Worm (Caenorhabditis elegans) whole organism, young adult: ENCODE measurements around the gene C53A3.4.

Source experiments
- B0019.2 ChIP-seq: fragments of 200-800 bp; sonication (Bioruptor generic); conservative IDR thresholded peaks from 2 replicates; pipeline ENCODE4 v1.3.6; 2022; ENCODE audit warnings: missing genetic modification reagents, missing genetic modification characterization, missing compliant biosample characterization
- B0336.3 ChIP-seq: fragments of 200-800 bp; sonication (Bioruptor generic); IDR thresholded peaks from 2 replicates; pipeline ENCODE4 v1.3.6; 2022; ENCODE audit warnings: missing genetic modification characterization, missing compliant biosample characterization
- C06A6.2 ChIP-seq: fragments of 200-800 bp; sonication (Bioruptor generic); conservative IDR thresholded peaks from 2 replicates; pipeline ENCODE4 v1.3.6; 2022; ENCODE audit warnings: missing genetic modification characterization, missing compliant biosample characterization
- C17E4.6 ChIP-seq: fragments of 200-800 bp; sonication (Bioruptor generic); IDR thresholded peaks from 2 replicates; pipeline ENCODE4 v1.3.6; 2022; ENCODE audit warnings: missing genetic modification reagents, missing genetic modification characterization, missing compliant biosample characterization
- F23B12.7 ChIP-seq: sonication (generic microtip); optimal IDR thresholded peaks from 2 replicates; lab custom pipeline; 2017; ENCODE audit warnings: missing genetic modification characterization, mild to moderate bottlenecking, missing compliant biosample characterization, antibody characterized with exemption, moderate library complexity; ENCODE audit not compliant: insufficient read depth
- F33H1.4 ChIP-seq: fragments of 200-800 bp; sonication (Bioruptor generic); IDR thresholded peaks from 2 replicates; pipeline ENCODE4 v1.3.6; 2022; ENCODE audit warnings: missing genetic modification reagents, missing genetic modification characterization, missing compliant biosample characterization
- F57C9.4 ChIP-seq: sonication (generic microtip); optimal IDR thresholded peaks from 2 replicates; lab custom pipeline; 2017; ENCODE audit warnings: mild to moderate bottlenecking, missing genetic modification characterization, missing compliant biosample characterization
- K12H6.12 ChIP-seq: fragments of 200-800 bp; sonication (Bioruptor generic); optimal IDR thresholded peaks from 2 replicates; lab custom pipeline; 2018; ENCODE audit warnings: mild to moderate bottlenecking, missing genetic modification characterization, missing compliant biosample characterization
- Y56A3A.18 ChIP-seq: fragments of 200-800 bp; sonication (Bioruptor generic); IDR thresholded peaks from 2 replicates; pipeline ENCODE4 v1.3.6; 2022; ENCODE audit warnings: missing genetic modification reagents, missing genetic modification characterization, missing compliant biosample characterization
- akir-1 ChIP-seq: fragments of 200-800 bp; sonication (Bioruptor generic); optimal IDR thresholded peaks from 2 replicates; lab custom pipeline; 2018; ENCODE audit warnings: mild to moderate bottlenecking, missing genetic modification characterization, moderate library complexity, missing compliant biosample characterization
- attf-5 ChIP-seq: fragments of 200-800 bp; sonication (Bioruptor generic); optimal IDR thresholded peaks from 2 replicates; lab custom pipeline; 2018; ENCODE audit warnings: mild to moderate bottlenecking, missing genetic modification characterization, missing compliant biosample characterization
- cebp-1 ChIP-seq, 2 experiments: fragments of 200-800 bp in 1 of 2; sonication (Bioruptor generic) in 1 of 2; sonication (generic microtip) in 1 of 2; IDR thresholded peaks in 1 of 2; optimal IDR thresholded peaks in 1 of 2; 2 replicates each; pipeline versions ENCODE4 v1.3.6 to Lab custom; 2017 to 2022; ENCODE audit warnings: missing compliant biosample characterization in 2 of 2, missing genetic modification characterization in 2 of 2, mild to moderate bottlenecking in 1 of 2, missing genetic modification reagents in 1 of 2, moderate library complexity in 1 of 2
- cebp-2 ChIP-seq: fragments of 200-800 bp; sonication (Bioruptor generic); IDR thresholded peaks from 2 replicates; pipeline ENCODE4 v1.3.6; 2022; ENCODE audit warnings: missing genetic modification characterization, missing compliant biosample characterization
- ceh-100 ChIP-seq: fragments of 200-800 bp; sonication (Bioruptor generic); IDR thresholded peaks from 2 replicates; pipeline ENCODE4 v1.3.6; 2022; ENCODE audit warnings: missing genetic modification reagents, missing genetic modification characterization, missing compliant biosample characterization
- ceh-79 ChIP-seq: sonication (generic microtip); optimal IDR thresholded peaks from 2 replicates; lab custom pipeline; 2017; ENCODE audit warnings: mild to moderate bottlenecking, missing genetic modification characterization, missing compliant biosample characterization
- ceh-91 ChIP-seq: fragments of 200-800 bp; sonication (Bioruptor generic); IDR thresholded peaks from 2 replicates; pipeline ENCODE4 v1.3.6; 2022; ENCODE audit warnings: missing genetic modification reagents, missing genetic modification characterization, missing compliant biosample characterization
- chd-7 ChIP-seq: sonication (generic microtip); optimal IDR thresholded peaks from 2 replicates; lab custom pipeline; 2016; ENCODE audit warnings: mild to moderate bottlenecking, missing genetic modification characterization, moderate library complexity, missing compliant biosample characterization
- dox-1 ChIP-seq: fragments of 200-800 bp; sonication (Bioruptor generic); IDR thresholded peaks from 2 replicates; pipeline ENCODE4 v1.3.6; 2022; ENCODE audit warnings: missing genetic modification reagents, missing genetic modification characterization, missing compliant biosample characterization
- egrh-3 ChIP-seq: fragments of 200-800 bp; sonication (Bioruptor generic); IDR thresholded peaks from 2 replicates; pipeline ENCODE4 v1.3.6; 2022; ENCODE audit warnings: missing genetic modification reagents, missing genetic modification characterization, missing compliant biosample characterization
- ekl-4 ChIP-seq: fragments of 200-800 bp; sonication (Bioruptor generic); IDR thresholded peaks from 2 replicates; pipeline ENCODE4 v1.3.6; 2022; ENCODE audit warnings: missing genetic modification reagents, missing genetic modification characterization, missing compliant biosample characterization
- gei-17 ChIP-seq: fragments of 200-800 bp; sonication (Bioruptor generic); optimal IDR thresholded peaks from 2 replicates; lab custom pipeline; 2018; ENCODE audit warnings: mild to moderate bottlenecking, missing genetic modification characterization, missing compliant biosample characterization
- him-1 ChIP-seq: sonication (generic microtip); optimal IDR thresholded peaks from 2 replicates; lab custom pipeline; 2016; ENCODE audit warnings: missing genotype, missing genetic modification reagents, missing genetic modification characterization, missing compliant biosample characterization
- hmg-1.2 ChIP-seq: fragments of 200-800 bp; sonication (Bioruptor generic); IDR thresholded peaks from 2 replicates; pipeline ENCODE4 v1.3.6; 2022; ENCODE audit warnings: missing genetic modification reagents, missing genetic modification characterization, missing compliant biosample characterization
- let-607 ChIP-seq, 2 experiments: fragments of 200-800 bp in 1 of 2; sonication (Bioruptor generic) in 1 of 2; sonication (generic microtip) in 1 of 2; optimal IDR thresholded peaks; 2 replicates each; lab custom pipeline; 2016 to 2018; ENCODE audit warnings: mild to moderate bottlenecking in 2 of 2, missing compliant biosample characterization in 2 of 2, missing genetic modification characterization in 2 of 2, moderate library complexity in 2 of 2, missing genotype in 1 of 2
- lin-26 ChIP-seq: fragments of 200-800 bp; sonication (Bioruptor generic); IDR thresholded peaks from 2 replicates; pipeline ENCODE4 v1.3.6; 2022; ENCODE audit warnings: missing genetic modification reagents, missing genetic modification characterization, missing compliant biosample characterization
- lin-40 ChIP-seq: sonication (generic microtip); optimal IDR thresholded peaks from 2 replicates; lab custom pipeline; 2016; ENCODE audit warnings: missing genetic modification characterization, mild to moderate bottlenecking, missing compliant biosample characterization, missing genotype, missing genetic modification reagents
- lin-54 ChIP-seq: fragments of 200-800 bp; sonication (Bioruptor generic); optimal IDR thresholded peaks from 2 replicates; lab custom pipeline; 2018; ENCODE audit warnings: mild to moderate bottlenecking, missing genetic modification characterization, missing compliant biosample characterization
- lsl-1 ChIP-seq: fragments of 200-800 bp; sonication (Bioruptor generic); optimal IDR thresholded peaks from 2 replicates; lab custom pipeline; 2018; ENCODE audit warnings: mild to moderate bottlenecking, missing genetic modification characterization, moderate library complexity, missing compliant biosample characterization
- madf-3 ChIP-seq: fragments of 200-800 bp; sonication (Bioruptor generic); IDR thresholded peaks from 2 replicates; pipeline ENCODE4 v1.3.6; 2022; ENCODE audit warnings: missing genetic modification reagents, missing genetic modification characterization, missing compliant biosample characterization
- madf-6 ChIP-seq: fragments of 200-800 bp; sonication (Bioruptor generic); IDR thresholded peaks from 2 replicates; pipeline ENCODE4 v1.3.6; 2022; ENCODE audit warnings: missing genetic modification reagents, missing genetic modification characterization, missing compliant biosample characterization
- mcd-1 ChIP-seq: fragments of 200-800 bp; sonication (Bioruptor generic); IDR thresholded peaks from 2 replicates; pipeline ENCODE4 v1.3.6; 2022; ENCODE audit warnings: missing genetic modification reagents, missing genetic modification characterization, missing compliant biosample characterization
- nfyb-1 ChIP-seq: fragments of 200-800 bp; sonication (Bioruptor generic); IDR thresholded peaks from 2 replicates; pipeline ENCODE4 v1.3.6; 2022; ENCODE audit warnings: missing genetic modification reagents, missing genetic modification characterization, missing compliant biosample characterization
- nhr-80 ChIP-seq: sonication (generic microtip); optimal IDR thresholded peaks from 2 replicates; lab custom pipeline; 2016; ENCODE audit warnings: missing genetic modification characterization, missing compliant biosample characterization
- nhr-90 ChIP-seq: sonication (generic microtip); optimal IDR thresholded peaks from 2 replicates; lab custom pipeline; 2016; ENCODE audit warnings: missing genotype, mild to moderate bottlenecking, missing genetic modification characterization, missing compliant biosample characterization
- snpc-3.4 ChIP-seq: sonication (generic microtip); optimal IDR thresholded peaks from 2 replicates; lab custom pipeline; 2017; ENCODE audit warnings: missing genetic modification characterization, mild to moderate bottlenecking, missing compliant biosample characterization, antibody characterized with exemption, moderate library complexity, missing genotype, missing genetic modification reagents
- snpc-4 ChIP-seq, 5 experiments: fragments of 150-350 bp in 1 of 5; sonication (generic microtip) in 4 of 5; optimal IDR thresholded peaks; 2 replicates each; lab custom pipeline; 2014 to 2018; ENCODE audit warnings: missing genetic modification characterization in 5 of 5, missing biosample characterization in 3 of 5, antibody characterized with exemption in 2 of 5, mild to moderate bottlenecking in 2 of 5, missing compliant biosample characterization in 2 of 5, missing genotype in 2 of 5, moderate library complexity in 2 of 5, missing genetic modification reagents in 1 of 5
- tbp1 ChIP-seq: fragments of 200-800 bp; sonication (Bioruptor generic); optimal IDR thresholded peaks from 2 replicates; lab custom pipeline; 2018; ENCODE audit warnings: mild to moderate bottlenecking, missing genetic modification characterization, missing compliant biosample characterization
- unc-130 ChIP-seq: sonication (generic microtip); optimal IDR thresholded peaks from 2 replicates; lab custom pipeline; 2016; ENCODE audit warnings: missing genetic modification reagents, missing genetic modification characterization, missing compliant biosample characterization
- unc-62 ChIP-seq: fragments of 150-350 bp; optimal IDR thresholded peaks from 2 replicates; lab custom pipeline; 2014; ENCODE audit warnings: missing biosample characterization, missing genetic modification reagents, missing genetic modification characterization
- ztf-18 ChIP-seq: sonication (generic microtip); optimal IDR thresholded peaks from 2 replicates; lab custom pipeline; 2016; ENCODE audit warnings: missing genotype, mild to moderate bottlenecking, missing genetic modification characterization, missing compliant biosample characterization
- ztf-26 ChIP-seq: sonication (generic microtip); optimal IDR thresholded peaks from 2 replicates; lab custom pipeline; 2017; ENCODE audit warnings: missing genetic modification characterization, missing compliant biosample characterization

C53A3.4 gene

ce11 chrV:5785372-5785771, 26.7 kb upstream of the C53A3.4 start, which contains the start of gene F44E7.7 (continued):
- TF ChIP-seq Y56A3A.18 (GFP tag; lab: Robert Waterston, UW) = no peak
- TF ChIP-seq ceh-100 (GFP tag; lab: Robert Waterston, UW) = no peak
- TF ChIP-seq, all 124 proteins: peak for 0

ce11 chrV:5782687-5783086, 24.0 kb upstream of the C53A3.4 start, which contains the start of gene fbxa-183:
Gene fbxa-183, minus strand, starts transcription at chrV:5782787.
- TF ChIP-seq madf-3 (GFP tag; lab: Robert Waterston, UW) = no peak

ce11 chrV:5780713-5781360, 22.2 kb upstream of the C53A3.4 start, which contains the start of gene F44E7.5:
Gene F44E7.5, minus strand, starts transcription at chrV:5780922.
- TF ChIP-seq nhr-80 (tag; lab: Kevin White, UChicago) (peak; percentile 91), ekl-4 (GFP tag; lab: Robert Waterston, UW) (no peak), nfyb-1 (GFP tag; lab: Robert Waterston, UW) (no peak), attf-5 (peak; percentile 61), unc-62 (GFP tag; lab: Kevin White, UChicago) (no peak), cebp-1 (GFP tag; IDR thresholded peaks at IDR 0.05; lab: Robert Waterston, UW) (no peak; the same call in 1 of the 2 replicates), cebp-1 (tag; optimal IDR thresholded peaks at IDR 0.05; lab: Kevin White, UChicago) (peak; percentile 69), lin-54 (GFP tag; lab: Kevin White, UChicago) (peak; percentile 5), lin-26 (GFP tag; lab: Robert Waterston, UW) (peak; percentile 68; the same call in 1 of the 2 replicates), akir-1 (no peak), egrh-3 (peak; percentile 24; the same call in 1 of the 2 replicates), B0019.2 (no peak), chd-7 (tag; lab: Kevin White, UChicago) (peak; percentile 18), madf-6 (peak; percentile 56; the same call in 1 of the 2 replicates), F33H1.4 (GFP tag; lab: Robert Waterston, UW) (peak; percentile 76), ceh-91 (GFP tag; lab: Robert Waterston, UW) (peak; percentile 24; the same call in 1 of the 2 replicates), F57C9.4 (peak; percentile 100), F23B12.7 (peak; percentile 15), lin-40 (tag; lab: Kevin White, UChicago) (peak; percentile 51), ztf-18 (tag; lab: Kevin White, UChicago) (peak; percentile 67), C06A6.2 (peak; percentile 66), cebp-2 (GFP tag; lab: Robert Waterston, UW) (peak; percentile 94), mcd-1 (GFP tag; lab: Robert Waterston, UW) (peak; percentile 53), ztf-26 (tag; lab: Kevin White, UChicago) (peak; percentile 89), C17E4.6 (GFP tag; lab: Robert Waterston, UW) (no peak), hmg-1.2 (GFP tag; lab: Robert Waterston, UW) (peak; percentile 80), let-607 (tag; optimal IDR thresholded peaks at IDR 0.05; lab: Kevin White, UChicago) (peak in 1 of 2 experiments; percentile 60), nhr-90 (peak; percentile 69), gei-17 (GFP tag; lab: Kevin White, UChicago) (peak; percentile 60), unc-130 (GFP tag; lab: Kevin White, UChicago) (no peak), ceh-79 (tag; lab: Kevin White, UChicago) (no peak), B0336.3 (GFP tag; lab: Robert Waterston, UW) (0 out of 2 replicates have a peak, but pooled peaks have one; percentile 41), snpc-3.4 (tag; lab: Kevin White, UChicago) (no peak), dox-1 (peak; percentile 81), snpc-4 (GFP tag; optimal IDR thresholded peaks at IDR 0.05; lab: Kevin White, UChicago) (no peak), snpc-4 (tag; optimal IDR thresholded peaks at IDR 0.05; lab: Kevin White, UChicago) (peak in 3 of 4 experiments; percentile 3 to 57 (median 33)), lsl-1 (GFP tag; lab: Kevin White, UChicago) (peak; percentile 79), tbp1 (GFP tag; lab: Kevin White, UChicago) (peak; percentile 36), K12H6.12 (tag; lab: Kevin White, UChicago) (peak; percentile 40), him-1 (no peak)
